Worm (Caenorhabditis elegans): ENCODE results near the gene lgc-21.

Gene lgc-21

DNA sequence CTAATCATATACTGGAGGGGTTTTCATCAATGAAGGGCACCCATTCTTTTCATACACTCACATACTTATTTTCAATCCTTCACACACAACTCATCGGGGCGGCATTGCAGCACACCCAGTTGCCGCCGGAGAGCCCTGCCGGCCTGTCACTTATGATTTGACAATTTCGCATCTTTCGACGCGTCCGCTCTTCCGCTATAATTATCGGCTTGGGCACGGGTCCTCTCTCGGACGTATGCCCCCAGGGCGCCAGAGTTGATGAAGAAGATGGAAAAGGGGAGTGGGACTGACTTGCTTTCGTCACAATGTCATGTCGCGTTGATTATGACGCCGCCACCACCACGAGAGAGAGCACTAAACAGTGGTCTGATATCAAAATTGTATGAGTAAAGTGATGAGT, 23.4 kb downstream of the lgc-21 start:
- no peak for TF ChIP-seq nhr-28 (tag; optimal IDR thresholded peaks at IDR 0.05)
- no peak for TF ChIP-seq lin-15B (tag; optimal IDR thresholded peaks at IDR 0.05)
- no peak for TF ChIP-seq dpl-1 (GFP tag; optimal IDR thresholded peaks at IDR 0.05)
- peak; percentile 61 for TF ChIP-seq ceh-8 (GFP tag; optimal IDR thresholded peaks at IDR 0.05)
- TF ChIP-seq lin-14 (GFP tag; optimal IDR thresholded peaks at IDR 0.05), result peak; percentile 75
- peak; percentile 25 for TF ChIP-seq nhr-71 (tag; optimal IDR thresholded peaks at IDR 0.05)
- TF ChIP-seq hlh-4 (tag; optimal IDR thresholded peaks at IDR 0.05), result no peak

DNA sequence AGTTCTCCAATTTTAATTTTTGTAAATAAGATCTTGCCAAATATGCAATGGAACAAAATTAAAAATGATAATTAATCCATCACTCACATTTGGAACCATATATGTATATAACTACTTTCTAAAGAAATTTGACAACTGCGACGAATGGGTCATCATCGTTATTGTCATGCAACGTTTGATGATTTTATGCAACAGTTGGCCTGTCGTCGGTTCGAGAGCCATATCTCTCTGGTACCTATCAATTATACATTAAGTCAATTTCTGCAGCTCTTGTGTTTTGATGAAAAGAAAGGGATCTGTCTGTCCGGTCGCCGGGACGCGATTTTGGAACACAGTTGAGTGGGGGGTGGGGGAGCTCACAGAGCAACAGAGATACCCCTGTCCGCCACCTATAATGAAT, 28.5 kb downstream of the lgc-21 start:
- TF ChIP-seq lin-35 (GFP tag; optimal IDR thresholded peaks at IDR 0.05), result no peak
- TF ChIP-seq hpl-2 (GFP tag; optimal IDR thresholded peaks at IDR 0.05), result no peak
- TF ChIP-seq zag-1 (tag; optimal IDR thresholded peaks at IDR 0.05), result no peak
- TF ChIP-seq nhr-20 (tag; optimal IDR thresholded peaks at IDR 0.05), result no peak

DNA sequence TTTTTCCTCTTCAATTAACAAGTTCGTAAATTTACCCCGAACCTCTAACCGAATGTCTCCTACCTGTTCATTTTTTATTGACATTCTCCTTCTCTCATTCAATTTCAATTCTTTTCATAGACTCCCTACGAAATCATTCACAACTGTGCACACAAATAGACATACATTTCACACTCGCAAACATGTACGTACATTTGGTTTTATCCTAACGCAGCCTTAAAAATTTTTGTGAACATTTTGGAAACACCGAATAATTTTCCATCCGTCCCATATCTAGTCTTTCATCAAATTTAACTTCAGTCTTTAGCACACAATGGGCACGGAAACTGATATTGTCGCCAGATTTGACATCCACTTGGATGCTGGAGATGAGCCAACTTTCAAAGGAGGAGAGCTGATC, 34.3 kb downstream of the lgc-21 start, which contains the start of gene arrd-25:
Gene arrd-25 (plus strand): TSS at position 301 of the 400 bp plus-strand sequence.
- no peak for TF ChIP-seq unc-62 (GFP tag; optimal IDR thresholded peaks at IDR 0.05)
- no peak for TF ChIP-seq nhr-84 (tag; optimal IDR thresholded peaks at IDR 0.05)
- TF ChIP-seq xbp-1 (tag; optimal IDR thresholded peaks at IDR 0.05), result no peak
- TF ChIP-seq C34B4.2 (tag; optimal IDR thresholded peaks at IDR 0.05), result no peak
- no peak for TF ChIP-seq swsn-7 (tag; optimal IDR thresholded peaks at IDR 0.05)
- TF ChIP-seq efl-1 (optimal IDR thresholded peaks at IDR 0.05), result no peak
- no peak for TF ChIP-seq efl-1 (GFP tag; optimal IDR thresholded peaks at IDR 0.05 in 1 of 2)
- TF ChIP-seq zag-1 (tag; optimal IDR thresholded peaks at IDR 0.05), result no peak
- no peak for TF ChIP-seq rnt-1 (tag; optimal IDR thresholded peaks at IDR 0.05)
- TF ChIP-seq sox-4 (tag; optimal IDR thresholded peaks at IDR 0.05), result no peak
- TF ChIP-seq nhr-90 (tag; optimal IDR thresholded peaks at IDR 0.05; ENCODE audit: poor library complexity), result no peak
- no peak for TF ChIP-seq isw-1 (GFP tag; IDR thresholded peaks at IDR 0.05)
- TF ChIP-seq elt-3 (tag; optimal IDR thresholded peaks at IDR 0.05), result no peak
- no peak for TF ChIP-seq nhr-237 (tag; optimal IDR thresholded peaks at IDR 0.05)
- no peak for TF ChIP-seq ztf-4 (tag; optimal IDR thresholded peaks at IDR 0.05)
- no peak for TF ChIP-seq ama-1 (optimal IDR thresholded peaks at IDR 0.05)

DNA sequence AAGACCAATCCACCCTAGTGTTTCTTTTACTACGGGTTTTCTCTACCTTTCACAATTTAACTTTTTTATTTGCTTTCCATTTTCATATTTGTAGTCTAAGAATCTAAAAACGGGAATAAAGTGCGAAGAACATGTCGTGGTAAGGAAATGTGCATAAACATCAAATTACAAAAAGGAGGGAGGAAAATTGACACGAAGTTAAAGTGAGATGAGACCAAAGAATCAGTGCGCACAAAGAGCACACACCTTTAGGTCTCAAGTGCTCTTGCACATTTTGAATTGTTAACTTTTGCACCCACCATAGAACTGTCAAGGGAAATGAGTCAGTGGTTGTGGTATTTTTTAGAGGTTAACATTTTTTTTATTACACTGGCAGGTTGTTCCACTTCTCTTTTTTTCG, 37.3 kb downstream of the lgc-21 start:
- TF ChIP-seq ceh-8 (GFP tag; optimal IDR thresholded peaks at IDR 0.05), result no peak
- no peak for TF ChIP-seq C16A3.4 (tag; optimal IDR thresholded peaks at IDR 0.05)
- TF ChIP-seq vab-15 (tag; optimal IDR thresholded peaks at IDR 0.05), result no peak
- TF ChIP-seq nhr-19 (GFP tag; conservative IDR thresholded peaks at IDR 0.05), result 0 out of 2 replicates have a peak, but pooled peaks have one; percentile 18
- TF ChIP-seq isw-1 (GFP tag; IDR thresholded peaks at IDR 0.05), result no peak
- no peak for TF ChIP-seq ces-1 (GFP tag; optimal IDR thresholded peaks at IDR 0.05)
- no peak for TF ChIP-seq rnt-1 (tag; optimal IDR thresholded peaks at IDR 0.05)
- TF ChIP-seq nhr-84 (tag; optimal IDR thresholded peaks at IDR 0.05), result no peak
- TF ChIP-seq lin-35 (GFP tag; optimal IDR thresholded peaks at IDR 0.05), result peak in 1 of 2 experiments; percentile 14
- no peak for TF ChIP-seq grh-1 (GFP tag; IDR thresholded peaks at IDR 0.05)
- no peak for TF ChIP-seq pax-3 (tag; optimal IDR thresholded peaks at IDR 0.05)
- TF ChIP-seq skn-1 (tag; optimal IDR thresholded peaks at IDR 0.05), result no peak
- TF ChIP-seq nhr-12 (tag; optimal IDR thresholded peaks at IDR 0.05), result no peak
- no peak for TF ChIP-seq nhr-77 (tag; optimal IDR thresholded peaks at IDR 0.05)
- no peak for TF ChIP-seq fkh-4 (tag; optimal IDR thresholded peaks at IDR 0.05; ENCODE audit: borderline replicate concordance)

DNA sequence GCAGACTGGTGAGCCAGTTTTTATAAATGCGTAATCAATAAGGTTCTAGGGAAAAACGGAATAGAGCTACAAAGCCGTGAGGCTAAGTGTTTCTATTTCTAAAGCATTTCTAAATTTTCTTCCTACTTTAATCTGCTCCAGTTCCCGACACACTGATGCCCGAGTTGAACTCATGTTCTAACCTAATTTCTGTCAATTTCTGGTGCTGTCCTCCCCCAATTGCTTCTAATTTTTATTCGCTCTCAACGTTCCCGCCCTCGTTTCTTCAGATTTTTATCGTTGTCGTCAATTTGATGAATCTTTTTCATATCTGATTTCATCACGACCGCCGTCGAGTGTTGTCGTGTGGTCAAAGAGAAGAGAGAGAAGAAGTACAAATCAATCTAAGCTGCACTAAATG, 37.9 kb downstream of the lgc-21 start:
- TF ChIP-seq unc-30 (tag; optimal IDR thresholded peaks at IDR 0.05) (no peak), fkh-8 (tag; optimal IDR thresholded peaks at IDR 0.05) (no peak), unc-98 (GFP tag; IDR thresholded peaks at IDR 0.05) (no peak), F16B12.6 (tag; optimal IDR thresholded peaks at IDR 0.05) (no peak), alr-1 (tag; optimal IDR thresholded peaks at IDR 0.05; ENCODE audit: borderline replicate concordance) (no peak), grh-1 (GFP tag; IDR thresholded peaks at IDR 0.05) (no peak), nhr-84 (tag; optimal IDR thresholded peaks at IDR 0.05) (no peak), nhr-76 (tag; optimal IDR thresholded peaks at IDR 0.05) (no peak), hlh-4 (tag; optimal IDR thresholded peaks at IDR 0.05) (no peak), ztf-11 (tag; optimal IDR thresholded peaks at IDR 0.05) (no peak), ceh-63 (GFP tag; optimal IDR thresholded peaks at IDR 0.05) (no peak), ceh-88 (GFP tag; IDR thresholded peaks at IDR 0.05) (no peak), isw-1 (GFP tag; IDR thresholded peaks at IDR 0.05) (no peak)
